Fruit fly (Drosophila melanogaster): Measurements from ENCODE around the gene Afti.

Afti gene

DNA sequence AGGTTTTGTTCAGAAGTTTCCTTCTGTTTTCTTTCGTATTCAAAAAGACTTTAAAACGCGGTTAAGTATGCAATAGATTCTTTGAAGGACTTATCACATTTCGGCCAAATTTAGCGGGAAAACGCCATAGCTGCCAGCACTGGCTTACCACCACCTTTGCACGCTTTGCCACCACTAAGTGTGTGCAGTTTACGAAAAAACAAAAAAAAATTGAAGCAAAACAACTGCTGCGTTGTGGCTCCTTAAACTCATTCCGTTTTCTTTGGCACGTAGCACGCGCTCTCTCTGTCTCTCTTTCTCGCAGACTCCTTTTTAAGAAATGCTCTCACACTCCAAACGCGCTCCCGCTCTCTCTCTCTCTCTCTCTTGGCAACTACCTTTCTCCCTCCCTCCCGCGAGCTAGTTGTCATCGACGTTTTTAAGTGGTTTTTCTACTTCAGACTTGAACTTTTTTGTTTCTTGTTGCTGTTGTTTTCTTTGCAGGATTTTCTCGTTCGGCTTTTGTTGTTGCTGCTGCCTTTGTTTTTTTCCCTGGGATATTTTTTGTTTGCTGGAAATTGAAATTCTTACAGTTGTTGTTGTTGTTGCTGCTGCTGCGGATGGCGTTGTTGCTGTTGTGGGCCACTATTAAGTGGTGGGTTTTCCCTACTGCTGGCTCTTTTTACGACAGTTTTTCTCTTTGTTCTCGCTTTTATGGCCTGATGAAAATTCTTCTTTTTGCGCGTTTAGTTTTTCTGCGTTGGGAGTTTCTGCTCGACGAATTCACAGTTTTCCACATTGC lies 47.8 kb downstream of the Afti start (continued):
- TF ChIP-seq CG14441 (GFP tag; IDR thresholded peaks at IDR 0.05) (no peak), CG7745 (tag; optimal IDR thresholded peaks at IDR 0.05) (peak; percentile 11), Nf-YA (GFP tag; IDR thresholded peaks at IDR 0.05) (no peak), CG11696 (GFP tag; IDR thresholded peaks at IDR 0.05) (no peak), slbo (GFP tag; IDR thresholded peaks at IDR 0.05) (0 out of 2 replicates have a peak, but pooled peaks have one; percentile 23), CG14710 (tag; optimal IDR thresholded peaks at IDR 0.05) (no peak), kah (GFP tag; optimal IDR thresholded peaks at IDR 0.05) (peak; percentile 1), CrebB (tag; optimal IDR thresholded peaks at IDR 0.05) (no peak), CG1832 (GFP tag; optimal IDR thresholded peaks at IDR 0.05) (peak; percentile 86), CG1647 (GFP tag; optimal IDR thresholded peaks at IDR 0.05) (no peak), ssp (GFP tag; IDR thresholded peaks at IDR 0.05) (no peak), kay (GFP tag; optimal IDR thresholded peaks at IDR 0.05) (no peak), onecut (GFP tag; IDR thresholded peaks at IDR 0.05) (peak; percentile 43; the same call in 1 of the 2 replicates), jumu (GFP tag; optimal IDR thresholded peaks at IDR 0.05) (peak; percentile 12), CG10654 (GFP tag; optimal IDR thresholded peaks at IDR 0.05) (no peak), unpg (GFP tag; optimal IDR thresholded peaks at IDR 0.05) (peak; percentile 27), lbe (GFP tag; optimal IDR thresholded peaks at IDR 0.05) (peak; percentile 59), CG1602 (GFP tag; optimal IDR thresholded peaks at IDR 0.05) (no peak), CG1233 (GFP tag; optimal IDR thresholded peaks at IDR 0.05) (no peak), lov (optimal IDR thresholded peaks at IDR 0.05) (no peak), lov (GFP tag; IDR thresholded peaks at IDR 0.05) (0 out of 3 replicates have a peak, but pooled peaks have one; percentile 7), tup (GFP tag; optimal IDR thresholded peaks at IDR 0.05) (no peak), yki (optimal IDR thresholded peaks at IDR 0.05) (peak; percentile 86), pan (optimal IDR thresholded peaks at IDR 0.05) (no peak), pan (GFP tag; optimal IDR thresholded peaks at IDR 0.05 in 1 of 2, IDR thresholded peaks at IDR 0.05 in 1 of 2) (peak in 1 of 2 experiments; percentile 17), dan (GFP tag; IDR thresholded peaks at IDR 0.05) (no peak), CG13287 (GFP tag; IDR thresholded peaks at IDR 0.05; ENCODE audit: partially characterized antibody) (no peak), CG13123 (GFP tag; optimal IDR thresholded peaks at IDR 0.05) (no peak), Nf-YC (tag; optimal IDR thresholded peaks at IDR 0.05) (no peak), corto (GFP tag; optimal IDR thresholded peaks at IDR 0.05) (peak; percentile 8), trem (tag; optimal IDR thresholded peaks at IDR 0.05) (no peak), Lpt (GFP tag; optimal IDR thresholded peaks at IDR 0.05) (peak; percentile 7), Xrp1 (GFP tag; IDR thresholded peaks at IDR 0.05) (peak; percentile 38), crp (GFP tag; optimal IDR thresholded peaks at IDR 0.05) (no peak), sob (GFP tag; IDR thresholded peaks at IDR 0.05) (0 out of 2 replicates have a peak, but pooled peaks have one; percentile 43), CG12104 (GFP tag; optimal IDR thresholded peaks at IDR 0.05) (no peak), exex (tag; optimal IDR thresholded peaks at IDR 0.05) (no peak), CG18262 (tag; optimal IDR thresholded peaks at IDR 0.05) (no peak), dmrt99B (tag; optimal IDR thresholded peaks at IDR 0.05) (peak; percentile 7), row (GFP tag; IDR thresholded peaks at IDR 0.05) (peak; percentile 49), Xbp1 (GFP tag; optimal IDR thresholded peaks at IDR 0.05) (peak; percentile 50), CG32772 (GFP tag; IDR thresholded peaks at IDR 0.05) (peak; percentile 81), dpn (GFP tag; optimal IDR thresholded peaks at IDR 0.05) (peak in 1 of 2 experiments; percentile 21), BEAF-32 (GFP tag; optimal IDR thresholded peaks at IDR 0.05) (no peak), phol (tag; optimal IDR thresholded peaks at IDR 0.05) (peak; percentile 15), gem (tag; optimal IDR thresholded peaks at IDR 0.05) (peak; percentile 38), CG3847 (GFP tag; IDR thresholded peaks at IDR 0.05) (no peak), chinmo (GFP tag; IDR thresholded peaks at IDR 0.05; ENCODE audit: partially characterized antibody) (0 out of 4 replicates have a peak, but pooled peaks have one; percentile 59), CG31224 (GFP tag; IDR thresholded peaks at IDR 0.05) (no peak), jing (GFP tag; optimal IDR thresholded peaks at IDR 0.05) (no peak)

Data from whole organism, embryonic.